Worm (Caenorhabditis elegans) whole organism, midembryonic: ENCODE data around the gene F57B1.9.

Source experiments
- T22C8.4 ChIP-seq: fragments of 200-800 bp; sonication (Bioruptor generic); IDR thresholded peaks from 2 replicates; pipeline ENCODE4 v1.3.6; 2022; ENCODE audit warnings: missing genetic modification characterization, missing compliant biosample characterization
- cog-1 ChIP-seq: sonication (generic microtip); optimal IDR thresholded peaks from 2 replicates; lab custom pipeline; 2016; ENCODE audit warnings: missing genetic modification characterization, missing compliant biosample characterization
- flt-1 ChIP-seq: fragments of 200-800 bp; sonication (Bioruptor generic); IDR thresholded peaks from 2 replicates; pipeline ENCODE4 v1.3.6; 2022; ENCODE audit warnings: missing genetic modification characterization, missing compliant biosample characterization
- med-1 ChIP-seq: sonication (generic microtip); optimal IDR thresholded peaks from 2 replicates; lab custom pipeline; 2017; ENCODE audit warnings: missing genetic modification characterization, mild to moderate bottlenecking, missing compliant biosample characterization, antibody characterized with exemption, missing genetic modification reagents; ENCODE audit not compliant: insufficient read depth
- ref-1 ChIP-seq: fragments of 200-800 bp; sonication (Bioruptor generic); conservative IDR thresholded peaks from 2 replicates; pipeline ENCODE4 v1.3.6; 2022; ENCODE audit warnings: missing genetic modification reagents, missing genetic modification characterization, missing compliant biosample characterization
- ztf-23 ChIP-seq: fragments of 200-800 bp; sonication (Bioruptor generic); IDR thresholded peaks from 2 replicates; pipeline ENCODE4 v1.3.6; 2022; ENCODE audit warnings: missing genetic modification reagents, missing genetic modification characterization, missing compliant biosample characterization
- ztf-29 ChIP-seq: fragments of 200-800 bp; sonication (Bioruptor generic); IDR thresholded peaks from 2 replicates; pipeline ENCODE4 v1.3.6; 2022; ENCODE audit warnings: missing genetic modification reagents, missing genetic modification characterization, missing compliant biosample characterization

DNA sequence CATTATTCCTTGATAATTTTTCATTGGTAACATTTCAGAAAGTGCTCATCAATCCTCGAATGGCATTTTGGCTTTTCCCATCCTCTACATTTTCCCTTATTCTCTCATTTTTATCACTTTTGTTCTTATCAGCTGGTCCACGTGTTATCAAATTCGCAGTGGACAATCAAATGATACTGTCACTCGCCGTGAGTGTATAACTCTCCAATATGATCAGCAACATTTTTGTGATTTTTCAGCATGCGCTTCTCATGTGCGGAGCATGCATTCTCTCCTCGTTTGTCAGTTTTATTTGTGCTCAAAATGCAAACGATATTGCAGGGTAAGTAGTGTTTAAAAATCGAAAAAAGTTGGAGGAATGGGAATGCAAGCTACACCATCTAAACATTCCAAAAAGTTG lies 14.9 kb upstream of the F57B1.9 start:
- TF ChIP-seq flt-1 (GFP tag; lab: Robert Waterston, UW) (no peak), T22C8.4 (GFP tag; lab: Robert Waterston, UW) (no peak), med-1 (no peak), cog-1 (tag; lab: Kevin White, UChicago) (no peak), ref-1 (GFP tag; lab: Robert Waterston, UW) (no peak), ztf-29 (GFP tag; lab: Robert Waterston, UW) (no peak), ztf-23 (GFP tag; lab: Robert Waterston, UW) (no peak)
